Worm (Caenorhabditis elegans): Measurements from ENCODE around the gene srh-258.

The srh-258 gene

ce11 chrV:15383739-15384138 lies 21.2 kb upstream of the srh-258 start, which contains the start of gene str-88:
TSS of gene str-88 (minus strand) at chrV:15383839.
- no peak for TF ChIP-seq madf-5 (GFP tag; IDR thresholded peaks at IDR 0.05)
- no peak for TF ChIP-seq zag-1 (tag; optimal IDR thresholded peaks at IDR 0.05)
- TF ChIP-seq nhr-102 (tag; optimal IDR thresholded peaks at IDR 0.05), result no peak
- no peak for TF ChIP-seq nhr-111 (GFP tag; optimal IDR thresholded peaks at IDR 0.05)
- no peak for TF ChIP-seq vab-7 (GFP tag; IDR thresholded peaks at IDR 0.05)
- TF ChIP-seq hmg-1.1 (GFP tag; IDR thresholded peaks at IDR 0.05), result no peak
- no peak for TF ChIP-seq T20F7.1 (GFP tag; optimal IDR thresholded peaks at IDR 0.05)
- TF ChIP-seq nhr-28 (tag; optimal IDR thresholded peaks at IDR 0.05), result no peak
- TF ChIP-seq ceh-28 (tag; optimal IDR thresholded peaks at IDR 0.05), result no peak
- no peak for TF ChIP-seq skn-1 (tag; optimal IDR thresholded peaks at IDR 0.05)
- no peak for TF ChIP-seq dmd-6 (GFP tag; IDR thresholded peaks at IDR 0.05)
- no peak for TF ChIP-seq unc-39 (tag; optimal IDR thresholded peaks at IDR 0.05)
- TF ChIP-seq ces-1 (GFP tag; optimal IDR thresholded peaks at IDR 0.05), result no peak
- TF ChIP-seq Y75B8A.6 (GFP tag; IDR thresholded peaks at IDR 0.05), result no peak
- no peak for TF ChIP-seq daf-8 (GFP tag; IDR thresholded peaks at IDR 0.05)
- no peak for TF ChIP-seq egl-43 (GFP tag; IDR thresholded peaks at IDR 0.05)

ce11 chrV:15384733-15385132 lies 20.2 kb upstream of the srh-258 start, which contains the start of gene str-102:
TSS of gene str-102 (plus strand) at chrV:15385033.
- TF ChIP-seq vab-7 (GFP tag; IDR thresholded peaks at IDR 0.05) (no peak), Y75B8A.6 (GFP tag; IDR thresholded peaks at IDR 0.05) (no peak), nhr-11 (tag; optimal IDR thresholded peaks at IDR 0.05) (no peak), nhr-237 (tag; optimal IDR thresholded peaks at IDR 0.05) (no peak), F49E8.2 (tag; optimal IDR thresholded peaks at IDR 0.05; ENCODE audit: borderline replicate concordance) (no peak), T20F7.1 (GFP tag; optimal IDR thresholded peaks at IDR 0.05) (no peak), nhr-41 (GFP tag; IDR thresholded peaks at IDR 0.05) (no peak), set-16 (GFP tag; IDR thresholded peaks at IDR 0.05) (no peak), nhr-6 (tag; optimal IDR thresholded peaks at IDR 0.05) (no peak), lin-38 (GFP tag; IDR thresholded peaks at IDR 0.05) (no peak), nhr-10 (tag; optimal IDR thresholded peaks at IDR 0.05) (no peak), nhr-76 (tag; optimal IDR thresholded peaks at IDR 0.05) (no peak), madf-9 (GFP tag; conservative IDR thresholded peaks at IDR 0.05) (no peak), cey-2 (tag; optimal IDR thresholded peaks at IDR 0.05; ENCODE audit: borderline replicate concordance, insufficient read depth) (no peak), aha-1 (tag) (no peak), aly-2 (tag; optimal IDR thresholded peaks at IDR 0.05) (no peak), nhr-48 (tag; optimal IDR thresholded peaks at IDR 0.05) (no peak)

ce11 chrV:15388820-15389384 lies 16.1 kb upstream of the srh-258 start, which contains the start of gene srh-170:
TSS of gene srh-170 (minus strand) at chrV:15388870.
- TF ChIP-seq daf-19 (GFP tag; conservative IDR thresholded peaks at IDR 0.05) (no peak), php-3 (GFP tag; IDR thresholded peaks at IDR 0.05) (0 out of 2 replicates have a peak, but pooled peaks have one; percentile 24), hif-1 (tag; optimal IDR thresholded peaks at IDR 0.05) (no peak), set-16 (GFP tag; IDR thresholded peaks at IDR 0.05) (no peak; the same call in 1 of the 2 replicates), aly-2 (tag; optimal IDR thresholded peaks at IDR 0.05) (no peak), mep-1 (tag; optimal IDR thresholded peaks at IDR 0.05) (no peak), snpc-4 (tag; optimal IDR thresholded peaks at IDR 0.05) (no peak)

ce11 chrV:15392064-15392463 lies 12.9 kb upstream of the srh-258 start:
- TF ChIP-seq lin-38 (GFP tag; IDR thresholded peaks at IDR 0.05) (peak; percentile 53), gei-8 (GFP tag; optimal IDR thresholded peaks at IDR 0.05) (no peak)
